Fruit fly (Drosophila melanogaster): ENCODE results near the gene eas.

The eas gene

DNA sequence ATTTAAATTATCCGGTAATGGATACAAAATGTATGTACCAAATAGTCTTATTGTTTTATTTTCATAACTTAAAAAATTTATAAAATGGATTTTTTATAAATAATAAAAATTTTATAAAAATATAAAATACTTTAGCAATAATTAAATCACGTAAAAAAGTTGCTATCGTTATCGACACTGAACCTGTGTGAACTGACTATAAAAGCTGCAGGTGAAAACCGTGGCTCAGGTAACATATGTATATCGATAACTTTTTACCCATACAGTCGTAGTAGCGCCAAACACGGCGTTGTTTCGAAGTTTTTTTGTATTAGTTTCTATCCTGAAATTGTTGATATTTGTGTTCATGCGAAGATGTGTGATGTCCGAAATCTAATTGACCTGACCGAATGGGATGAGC lies 25.5 kb downstream of the eas start, which contains the start of gene CG3679:
TSS of gene CG3679 (plus strand) at position 235 of the 400 bp plus-strand sequence.
- TF ChIP-seq Lpt (GFP tag; optimal IDR thresholded peaks at IDR 0.05) = no peak
- TF ChIP-seq CG3032 (tag; optimal IDR thresholded peaks at IDR 0.05) = peak; percentile 7

DNA sequence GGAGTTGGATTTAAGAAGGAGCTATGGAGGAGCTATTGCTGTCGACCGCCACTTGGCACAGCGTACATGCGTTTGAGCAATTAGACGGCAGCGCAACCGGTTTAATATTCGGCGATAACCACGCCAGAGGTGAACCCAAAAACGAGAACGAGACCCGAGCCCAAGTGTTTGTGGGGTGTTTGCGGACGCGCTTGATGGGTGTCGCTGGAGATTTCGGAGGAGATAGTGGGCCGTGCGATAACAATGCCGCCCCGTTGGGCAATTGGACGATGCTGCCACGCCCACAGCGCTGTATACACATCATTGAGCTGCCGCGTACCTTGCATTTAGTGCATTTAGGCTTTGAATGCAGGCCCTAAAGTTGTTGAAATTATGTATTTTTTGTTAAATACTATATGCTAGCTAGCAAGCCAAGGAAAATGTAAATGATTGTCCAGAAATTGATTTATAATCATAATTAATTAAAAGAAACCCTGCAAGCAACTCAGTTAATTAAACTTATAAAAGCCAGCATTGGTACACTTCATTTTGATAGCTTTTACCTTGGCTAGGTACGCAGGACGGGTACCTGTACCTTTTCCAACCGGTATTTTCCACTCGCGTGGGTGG lies 30.3 kb downstream of the eas start, which contains the start of gene Had1:
TSS of gene Had1 (minus strand) at position 358 of the 609 bp plus-strand sequence.
- peak; percentile 8 for TF ChIP-seq Eip78C (GFP tag)
- no peak for TF ChIP-seq Eip93F (GFP tag; optimal IDR thresholded peaks at IDR 0.05)
- peak; percentile 81 for TF ChIP-seq svp (GFP tag)

DNA sequence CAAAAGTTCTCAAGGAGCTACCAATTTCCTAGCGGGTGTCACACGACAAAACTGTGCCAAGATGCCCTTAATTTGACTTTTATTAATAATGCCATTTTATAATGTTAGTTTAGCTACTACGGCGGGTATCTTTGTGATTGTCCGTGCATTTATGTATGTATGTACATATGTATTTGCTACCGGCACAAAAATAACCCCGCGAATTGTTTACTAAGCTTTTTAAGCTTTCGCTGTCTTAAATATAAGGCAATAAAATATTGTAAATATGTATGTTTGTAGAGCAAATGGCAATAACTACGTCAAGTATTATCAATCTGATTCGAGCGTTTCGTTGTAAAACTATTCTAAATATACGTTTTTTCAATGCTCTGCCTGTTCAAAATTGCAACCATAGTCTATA lies 30.8 kb downstream of the eas start:
- TF ChIP-seq CG7368 (GFP tag; optimal IDR thresholded peaks at IDR 0.05) (no peak), Hr4 (GFP tag; optimal IDR thresholded peaks at IDR 0.05) (no peak), CG3032 (tag; optimal IDR thresholded peaks at IDR 0.05) (no peak), fkh (GFP tag; optimal IDR thresholded peaks at IDR 0.05) (peak; percentile 17), Eip78C (GFP tag) (peak; percentile 36), Hr38 (GFP tag; optimal IDR thresholded peaks at IDR 0.05) (no peak), fd59A (GFP tag; optimal IDR thresholded peaks at IDR 0.05) (no peak), CG6163 (GFP tag; IDR thresholded peaks at IDR 0.05) (no peak), CG6792 (GFP tag; optimal IDR thresholded peaks at IDR 0.05) (no peak), CG6808 (GFP tag; optimal IDR thresholded peaks at IDR 0.05) (no peak), CG4318 (GFP tag; optimal IDR thresholded peaks at IDR 0.05) (no peak), topi (GFP tag; optimal IDR thresholded peaks at IDR 0.05) (no peak)

DNA sequence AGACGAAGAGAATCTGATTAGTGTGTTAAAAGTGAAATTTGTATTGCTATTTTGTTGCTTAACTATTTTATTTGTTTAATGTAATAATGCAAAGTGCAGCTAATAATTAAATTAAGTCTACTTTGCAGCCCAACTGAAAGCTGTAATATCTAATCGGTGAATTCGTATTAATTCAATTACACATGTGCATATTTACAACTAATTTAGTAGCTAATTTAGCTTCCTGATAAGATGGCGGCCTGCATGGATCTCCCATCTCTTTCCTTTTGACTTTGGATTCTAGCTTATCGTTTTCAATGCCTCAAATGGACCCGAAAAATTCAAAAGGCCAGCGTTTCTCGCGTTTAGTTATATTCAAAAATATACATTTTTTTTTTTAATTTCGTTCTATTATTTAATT lies 31.6 kb downstream of the eas start:
- TF ChIP-seq CG34406 (GFP tag; optimal IDR thresholded peaks at IDR 0.05) (no peak), CG6854 (GFP tag; optimal IDR thresholded peaks at IDR 0.05) (no peak), CG1621 (tag; optimal IDR thresholded peaks at IDR 0.05) (no peak), CG8119 (GFP tag; IDR thresholded peaks at IDR 0.05) (no peak)

DNA sequence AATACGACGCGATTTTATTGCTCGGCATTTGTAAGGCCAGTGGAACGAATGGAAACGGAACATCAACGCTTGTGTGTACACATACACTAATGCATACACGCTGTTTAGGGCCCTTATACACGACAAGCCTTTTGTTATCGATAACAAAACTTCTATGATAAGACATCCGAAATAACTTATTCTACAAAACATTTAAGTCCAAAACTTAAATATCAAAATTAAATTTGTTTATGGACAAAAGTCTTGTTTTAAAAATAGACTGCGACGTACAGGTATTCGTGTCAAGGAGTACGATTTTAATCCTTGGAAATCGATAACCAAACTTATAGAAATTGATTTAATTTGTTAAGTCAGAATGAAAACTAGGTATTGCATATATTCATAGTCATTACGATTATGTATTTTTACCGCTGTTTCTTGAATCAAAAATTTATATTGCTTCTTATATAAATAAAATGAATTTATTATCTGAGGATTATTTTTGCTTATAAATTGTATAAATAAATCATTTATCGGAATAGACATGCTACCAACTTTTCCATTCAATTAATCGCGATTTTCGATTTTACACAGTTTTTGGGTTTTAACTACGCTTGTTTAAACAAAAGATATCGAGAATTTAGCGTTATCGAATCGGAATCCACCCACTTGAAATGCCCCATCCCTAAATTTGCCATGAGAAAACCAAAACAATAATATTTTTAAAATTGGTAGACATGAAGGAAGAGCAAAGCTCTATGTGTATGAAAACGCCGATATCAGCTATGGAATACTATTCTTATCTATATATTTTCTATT lies 35.1 kb downstream of the eas start, which contains the start of the genes CG9915 and SWIP:
TSS of gene CG9915 (minus strand) at position 61 of the 798 bp plus-strand sequence.
TSS of gene SWIP (plus strand) at position 632 of the 798 bp plus-strand sequence.
- TF ChIP-seq esn (GFP tag; optimal IDR thresholded peaks at IDR 0.05) (peak; percentile 23), CG6163 (GFP tag; IDR thresholded peaks at IDR 0.05) (no peak), CG11902 (GFP tag; optimal IDR thresholded peaks at IDR 0.05) (no peak), Sox102F (GFP tag; optimal IDR thresholded peaks at IDR 0.05) (no peak), cyc (GFP tag; optimal IDR thresholded peaks at IDR 0.05) (no peak), achi (GFP tag; optimal IDR thresholded peaks at IDR 0.05) (no peak), CG8319 (GFP tag; optimal IDR thresholded peaks at IDR 0.05) (no peak), Hr38 (GFP tag; optimal IDR thresholded peaks at IDR 0.05) (no peak), CG6276 (GFP tag; optimal IDR thresholded peaks at IDR 0.05) (no peak), CG31627 (GFP tag; optimal IDR thresholded peaks at IDR 0.05) (no peak), fkh (GFP tag; optimal IDR thresholded peaks at IDR 0.05) (peak; percentile 53), CG3032 (tag; optimal IDR thresholded peaks at IDR 0.05) (peak; percentile 7), Lpt (GFP tag; optimal IDR thresholded peaks at IDR 0.05) (no peak), Sox14 (GFP tag; optimal IDR thresholded peaks at IDR 0.05) (no peak), ss (GFP tag; optimal IDR thresholded peaks at IDR 0.05) (no peak), CG7368 (GFP tag; optimal IDR thresholded peaks at IDR 0.05) (no peak), OdsH (GFP tag; optimal IDR thresholded peaks at IDR 0.05) (no peak), CG34406 (GFP tag; optimal IDR thresholded peaks at IDR 0.05) (no peak), Sox15 (GFP tag; optimal IDR thresholded peaks at IDR 0.05) (no peak), topi (GFP tag; optimal IDR thresholded peaks at IDR 0.05) (no peak), Eip78C (GFP tag) (peak; percentile 74), Eip93F (GFP tag; optimal IDR thresholded peaks at IDR 0.05) (no peak)
